Worm (Caenorhabditis elegans): Measurements from ENCODE around the gene kbp-2.

The kbp-2 gene

ce11 chrIII:4870478-4870877 lies 33.2 kb downstream of the kbp-2 start, which contains the start of gene gipc-1:
TSS of gene gipc-1 (plus strand) at chrIII:4870778.
- TF ChIP-seq nfya-1 (tag; optimal IDR thresholded peaks at IDR 0.05; ENCODE audit: insufficient read depth) (no peak), nhr-28 (tag; optimal IDR thresholded peaks at IDR 0.05) (no peak), daf-12 (tag; optimal IDR thresholded peaks at IDR 0.05) (no peak), snpc-4 (tag; optimal IDR thresholded peaks at IDR 0.05) (no peak), nhr-43 (tag; optimal IDR thresholded peaks at IDR 0.05; ENCODE audit: poor library complexity, severe bottlenecking) (no peak), fkh-10 (GFP tag; optimal IDR thresholded peaks at IDR 0.05) (no peak), lin-39 (tag; optimal IDR thresholded peaks at IDR 0.05) (no peak), elt-3 (tag; optimal IDR thresholded peaks at IDR 0.05) (no peak), egl-27 (tag; optimal IDR thresholded peaks at IDR 0.05) (no peak)

ce11 chrIII:4868643-4869042 lies 35.0 kb downstream of the kbp-2 start, which contains the start of the genes msd-4 and C35D10.3:
TSS of gene msd-4 (minus strand) at chrIII:4868743.
TSS of gene C35D10.3 (plus strand) at chrIII:4868921.
- TF ChIP-seq ZK546.5 (tag; optimal IDR thresholded peaks at IDR 0.05) (no peak), nhr-43 (tag; optimal IDR thresholded peaks at IDR 0.05; ENCODE audit: poor library complexity, severe bottlenecking) (no peak), aly-2 (tag; optimal IDR thresholded peaks at IDR 0.05) (no peak), hmg-11 (tag; optimal IDR thresholded peaks at IDR 0.05) (no peak), skn-1 (tag; optimal IDR thresholded peaks at IDR 0.05) (no peak), lsy-12 (tag; optimal IDR thresholded peaks at IDR 0.05) (no peak), pha-4 (tag; optimal IDR thresholded peaks at IDR 0.05) (no peak), nhr-28 (tag; optimal IDR thresholded peaks at IDR 0.05) (no peak), zag-1 (tag; optimal IDR thresholded peaks at IDR 0.05) (no peak), ceh-9 (tag; optimal IDR thresholded peaks at IDR 0.05) (no peak), nhr-76 (tag; optimal IDR thresholded peaks at IDR 0.05) (no peak)

ce11 chrIII:4866762-4867161 lies 36.9 kb downstream of the kbp-2 start, which contains the start of gene C35D10.17:
TSS of gene C35D10.17 (plus strand) at chrIII:4867062.
- TF ChIP-seq pha-4 (tag; optimal IDR thresholded peaks at IDR 0.05) = no peak
- TF ChIP-seq ztf-11 (tag; optimal IDR thresholded peaks at IDR 0.05) = no peak
- TF ChIP-seq nhr-237 (tag; optimal IDR thresholded peaks at IDR 0.05) = no peak

DNA sequence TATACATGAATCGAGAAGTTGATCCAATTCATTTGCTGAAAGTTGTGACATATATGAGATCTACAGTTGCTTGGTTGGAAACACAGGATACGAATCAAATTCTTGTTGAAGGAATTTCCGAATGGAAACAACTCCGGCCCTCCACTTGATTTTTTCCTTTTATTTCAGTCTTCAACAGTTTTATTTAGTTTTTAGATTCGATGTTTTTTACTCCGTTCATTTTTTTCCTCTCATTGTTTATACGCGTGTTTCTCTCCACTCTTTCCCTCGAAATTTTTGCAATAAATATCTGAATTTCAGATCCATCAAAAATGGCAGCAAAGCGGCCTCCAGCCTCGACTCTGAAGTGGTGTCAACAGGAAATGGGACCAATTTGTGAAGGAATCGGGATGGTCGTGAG lies 40.6 kb downstream of the kbp-2 start, which contains the start of gene coq-8:
Gene coq-8, plus strand, starts transcription at position 301 of the 400 bp plus-strand sequence.
- no peak for TF ChIP-seq pha-4 (tag; optimal IDR thresholded peaks at IDR 0.05)
- TF ChIP-seq eor-1 (tag; optimal IDR thresholded peaks at IDR 0.05) = no peak
- TF ChIP-seq ceh-82 (tag; optimal IDR thresholded peaks at IDR 0.05) = no peak
- TF ChIP-seq elt-1 (tag; optimal IDR thresholded peaks at IDR 0.05) = no peak
- TF ChIP-seq egl-27 (tag; optimal IDR thresholded peaks at IDR 0.05) = no peak

DNA sequence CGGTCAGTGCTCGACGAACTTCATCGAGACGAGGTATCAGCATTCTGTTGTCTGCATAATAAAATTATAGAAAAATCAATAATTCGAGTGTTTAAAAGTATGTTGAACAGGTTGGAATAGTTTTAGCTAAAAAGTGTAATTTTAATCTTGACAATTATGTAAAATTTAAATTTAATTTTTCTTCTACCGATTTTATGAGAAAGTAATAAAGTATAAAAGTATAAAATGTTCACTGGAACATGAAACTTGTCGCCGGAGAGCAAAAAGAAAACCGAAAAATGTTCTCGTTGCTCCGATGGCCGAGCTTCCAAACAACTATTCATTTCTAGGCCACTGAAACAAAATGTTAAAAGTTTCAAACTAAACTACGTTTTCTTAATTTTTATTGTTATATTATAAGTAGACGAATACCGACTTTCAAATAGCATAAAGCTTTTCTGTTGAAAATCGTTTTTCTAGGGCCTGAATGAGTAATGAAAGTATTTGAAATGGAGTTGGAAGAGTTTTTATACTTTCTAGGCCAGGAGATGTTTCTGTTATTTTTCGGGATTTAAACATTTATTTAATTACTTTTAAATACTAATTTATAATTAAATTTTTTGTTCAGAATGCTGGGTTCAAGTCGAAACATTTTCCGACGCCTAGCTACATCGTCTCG lies 41.8 kb downstream of the kbp-2 start, which contains the start of the genes C35D10.10 and C35D10.5:
Gene C35D10.10, minus strand, starts transcription at position 51 of the 658 bp plus-strand sequence.
Gene C35D10.5, plus strand, starts transcription at position 608 of the 658 bp plus-strand sequence.
- TF ChIP-seq elt-2 (tag; optimal IDR thresholded peaks at IDR 0.05) (no peak), mdl-1 (tag; optimal IDR thresholded peaks at IDR 0.05) (no peak), lin-15B (tag; optimal IDR thresholded peaks at IDR 0.05) (peak; percentile 1), nhr-77 (tag; optimal IDR thresholded peaks at IDR 0.05) (no peak)

ce11 chrIII:4859039-4859438 lies 44.6 kb downstream of the kbp-2 start, which contains the start of gene C35D10.6:
TSS of gene C35D10.6 (plus strand) at chrIII:4859339.
- TF ChIP-seq tbx-2 (tag; optimal IDR thresholded peaks at IDR 0.05) (no peak), nhr-23 (tag; optimal IDR thresholded peaks at IDR 0.05) (no peak), daf-12 (tag; optimal IDR thresholded peaks at IDR 0.05) (no peak), ztf-4 (tag; optimal IDR thresholded peaks at IDR 0.05) (no peak), skn-1 (tag; optimal IDR thresholded peaks at IDR 0.05) (no peak), eor-1 (tag; optimal IDR thresholded peaks at IDR 0.05) (no peak), pqm-1 (tag; optimal IDR thresholded peaks at IDR 0.05) (no peak), mdl-1 (tag; optimal IDR thresholded peaks at IDR 0.05) (no peak), fkh-2 (tag; optimal IDR thresholded peaks at IDR 0.05) (no peak), snpc-4 (tag; optimal IDR thresholded peaks at IDR 0.05) (no peak), ztf-11 (tag; optimal IDR thresholded peaks at IDR 0.05) (no peak), nhr-67 (tag; optimal IDR thresholded peaks at IDR 0.05) (no peak)

Data from whole organism, L3 larva.